Fruit fly (Drosophila melanogaster): Measurements from ENCODE around the gene UGP.
A peak's percentile ranks its signal among the peaks of the same experiment; 100 is the strongest.

DNA sequence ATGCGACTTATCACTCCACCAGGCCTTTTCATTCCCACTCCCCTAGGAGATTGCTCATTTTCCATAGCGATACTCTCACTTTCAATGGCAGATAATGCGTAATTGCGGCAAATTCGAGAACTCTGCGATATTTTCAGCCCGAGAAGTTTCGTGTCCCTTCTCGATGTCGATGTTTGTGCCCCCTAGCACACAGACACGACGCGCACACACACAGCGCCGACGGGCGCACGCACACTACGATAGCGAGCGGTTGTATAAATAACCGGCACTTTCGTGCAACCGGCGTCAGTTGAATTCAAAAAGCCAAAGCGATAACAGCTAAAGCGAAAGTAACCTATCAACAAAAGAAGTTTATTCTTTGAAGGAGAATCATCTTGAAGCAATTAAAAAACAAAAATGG is 22.9 kb upstream of the UGP start, which contains the start of gene Hsp23:
- TF ChIP-seq Sox102F (GFP tag; optimal IDR thresholded peaks at IDR 0.05) = peak; percentile 43
- no peak for TF ChIP-seq CG8632 (GFP tag; optimal IDR thresholded peaks at IDR 0.05)

Measured in whole organism, prepupa.